Worm (Caenorhabditis elegans) whole organism, L1 larva: ENCODE measurements around the gene nhr-258.

Experiments used
- aha-1 ChIP-seq: fragments of 150-350 bp; optimal IDR thresholded peaks from 2 replicates; lab custom pipeline; 2014; ENCODE audit warnings: missing biosample characterization, missing genetic modification characterization
- ama-1 ChIP-seq: fragments of 150-350 bp; optimal IDR thresholded peaks from 2 replicates; lab custom pipeline; 2014
- efl-1 ChIP-seq, 4 experiments: fragments of 150-350 bp; optimal IDR thresholded peaks in 3 of 4; peaks in 1 of 4; 1 replicate in 1 of 4; 2 replicates in 3 of 4; lab custom pipeline; 2014; ENCODE audit warnings: missing biosample characterization in 2 of 4, missing genetic modification characterization in 2 of 4, missing genetic modification reagents in 2 of 4
- efl-3 ChIP-seq: fragments of 200-800 bp; sonication (Bioruptor generic); optimal IDR thresholded peaks from 2 replicates; lab custom pipeline; 2018; ENCODE audit warnings: mild to moderate bottlenecking, missing genetic modification characterization, missing compliant biosample characterization
- egl-27 ChIP-seq, 2 experiments: fragments of 150-350 bp in 1 of 2; sonication (generic microtip); optimal IDR thresholded peaks; 3 replicates each; lab custom pipeline; 2017 to 2018; ENCODE audit warnings: missing biosample characterization in 2 of 2, missing genetic modification characterization in 2 of 2, missing genetic modification reagents in 2 of 2
- lin-15B ChIP-seq: fragments of 150-350 bp; sonication (generic microtip); optimal IDR thresholded peaks from 3 replicates; lab custom pipeline; 2014; ENCODE audit warnings: missing biosample characterization, missing genetic modification characterization
- lir-3 ChIP-seq: sonication (generic microtip); optimal IDR thresholded peaks from 2 replicates; lab custom pipeline; 2016; ENCODE audit warnings: mild to moderate bottlenecking, missing genetic modification characterization, moderate library complexity, missing compliant biosample characterization; ENCODE audit not compliant: poor library complexity
- nhr-76 ChIP-seq: sonication (generic microtip); optimal IDR thresholded peaks from 2 replicates; lab custom pipeline; 2017; ENCODE audit warnings: missing biosample characterization, missing genetic modification characterization
- skn-1 ChIP-seq: fragments of 150-350 bp; optimal IDR thresholded peaks from 2 replicates; lab custom pipeline; 2014; ENCODE audit warnings: missing biosample characterization, missing genetic modification characterization

ce11 chrIV:8053955-8054354 is 9.2 kb downstream of the nhr-258 start:
- no peak for TF ChIP-seq aha-1 (tag; lab: Kevin White, UChicago)
- no peak for TF ChIP-seq lin-15B (tag; lab: Kevin White, UChicago)
- TF ChIP-seq ama-1: no peak
- no peak for TF ChIP-seq lir-3
- no peak for TF ChIP-seq egl-27 (tag; optimal IDR thresholded peaks at IDR 0.05; lab: Kevin White, UChicago)
- no peak for TF ChIP-seq nhr-76 (tag; lab: Kevin White, UChicago)
- no peak for TF ChIP-seq efl-1 (optimal IDR thresholded peaks at IDR 0.05; lab: Kevin White, UChicago)
- no peak for TF ChIP-seq efl-1 (GFP tag; optimal IDR thresholded peaks at IDR 0.05 in 1 of 2; lab: Kevin White, UChicago)
- TF ChIP-seq efl-3 (GFP tag; lab: Kevin White, UChicago): no peak
- no peak for TF ChIP-seq skn-1 (tag; lab: Kevin White, UChicago)
